Worm (Caenorhabditis elegans): Measurements from ENCODE around the gene idpp-1.
A peak's percentile ranks its signal among the peaks of the same experiment; 100 is the strongest.

Gene idpp-1

ce11 chrIII:761476-761875, 21.0 kb downstream of the idpp-1 start, which contains the start of gene nlp-52:
Gene nlp-52 (plus strand): TSS chrIII:761776.
- TF ChIP-seq ztf-4 (tag; optimal IDR thresholded peaks at IDR 0.05) (no peak), sup-37 (GFP tag; optimal IDR thresholded peaks at IDR 0.05) (no peak), mab-9 (GFP tag; IDR thresholded peaks at IDR 0.05) (no peak), fkh-10 (GFP tag; optimal IDR thresholded peaks at IDR 0.05) (no peak), lsy-2 (tag; optimal IDR thresholded peaks at IDR 0.05) (no peak), ztf-11 (tag; optimal IDR thresholded peaks at IDR 0.05) (no peak), lin-14 (GFP tag; optimal IDR thresholded peaks at IDR 0.05) (no peak), fkh-8 (tag; optimal IDR thresholded peaks at IDR 0.05) (no peak)

ce11 chrIII:762508-762907, 22.0 kb downstream of the idpp-1 start:
- TF ChIP-seq ama-1 (optimal IDR thresholded peaks at IDR 0.05) (no peak), ztf-11 (tag; optimal IDR thresholded peaks at IDR 0.05) (no peak), dsc-1 (tag; optimal IDR thresholded peaks at IDR 0.05) (peak; percentile 85)

- no peak for TF ChIP-seq tlp-1 (tag; optimal IDR thresholded peaks at IDR 0.05)
- TF ChIP-seq dsc-1 (tag; optimal IDR thresholded peaks at IDR 0.05): peak; percentile 13
- peak; percentile 62 for TF ChIP-seq nhr-71 (tag; optimal IDR thresholded peaks at IDR 0.05)
- peak; percentile 11 for TF ChIP-seq tbx-2 (tag; optimal IDR thresholded peaks at IDR 0.05)
- TF ChIP-seq F16B12.6 (tag; optimal IDR thresholded peaks at IDR 0.05): no peak
- TF ChIP-seq grh-1 (GFP tag; IDR thresholded peaks at IDR 0.05): no peak
- TF ChIP-seq lin-15B (tag; optimal IDR thresholded peaks at IDR 0.05): no peak
- TF ChIP-seq fkh-8 (tag; optimal IDR thresholded peaks at IDR 0.05): peak; percentile 89
- no peak for TF ChIP-seq lin-13 (GFP tag; optimal IDR thresholded peaks at IDR 0.05)
- TF ChIP-seq egl-13 (tag; optimal IDR thresholded peaks at IDR 0.05): peak; percentile 49
- TF ChIP-seq nhr-20 (tag; optimal IDR thresholded peaks at IDR 0.05): no peak
- peak in 2 of 3 experiments; percentile 10 to 60 for TF ChIP-seq ceh-82 (tag; optimal IDR thresholded peaks at IDR 0.05)
- TF ChIP-seq mep-1 (tag; optimal IDR thresholded peaks at IDR 0.05): peak; percentile 20
- peak; percentile 2 for TF ChIP-seq snu-23 (GFP tag; optimal IDR thresholded peaks at IDR 0.05)
- no peak for TF ChIP-seq C16A3.4 (tag; optimal IDR thresholded peaks at IDR 0.05)
- TF ChIP-seq lin-14 (GFP tag; optimal IDR thresholded peaks at IDR 0.05): peak; percentile 88
- no peak for TF ChIP-seq ceh-88 (GFP tag; IDR thresholded peaks at IDR 0.05)
- no peak for TF ChIP-seq unc-98 (GFP tag; IDR thresholded peaks at IDR 0.05)
- peak; percentile 38 for TF ChIP-seq swsn-7 (tag; optimal IDR thresholded peaks at IDR 0.05)
- no peak for TF ChIP-seq rnt-1 (tag; optimal IDR thresholded peaks at IDR 0.05)
- peak in 1 of 2 experiments; percentile 21 for TF ChIP-seq lsy-2 (tag; optimal IDR thresholded peaks at IDR 0.05)
- TF ChIP-seq C04F5.9 (tag; optimal IDR thresholded peaks at IDR 0.05): no peak
- TF ChIP-seq fkh-4 (tag; optimal IDR thresholded peaks at IDR 0.05; ENCODE audit: borderline replicate concordance): no peak
- peak; percentile 78 for TF ChIP-seq unc-86 (tag; optimal IDR thresholded peaks at IDR 0.05)
- no peak for TF ChIP-seq unc-62 (GFP tag; optimal IDR thresholded peaks at IDR 0.05)
- TF ChIP-seq nhr-47 (tag; optimal IDR thresholded peaks at IDR 0.05): peak; percentile 51
- no peak for TF ChIP-seq aha-1 (tag; optimal IDR thresholded peaks at IDR 0.05)
- no peak for TF ChIP-seq lin-39 (tag; optimal IDR thresholded peaks at IDR 0.05)
- TF ChIP-seq isw-1 (GFP tag; IDR thresholded peaks at IDR 0.05): peak; percentile 26; the same call in 1 of the 2 replicates
- no peak for TF ChIP-seq nhr-11 (tag; optimal IDR thresholded peaks at IDR 0.05)
- TF ChIP-seq lin-35 (GFP tag; optimal IDR thresholded peaks at IDR 0.05): peak in 1 of 2 experiments; percentile 15
- TF ChIP-seq elt-3 (tag; optimal IDR thresholded peaks at IDR 0.05): no peak
- peak; percentile 58 for TF ChIP-seq fkh-10 (GFP tag; optimal IDR thresholded peaks at IDR 0.05)
- TF ChIP-seq nhr-28 (tag; optimal IDR thresholded peaks at IDR 0.05): no peak
- no peak for TF ChIP-seq nhr-76 (tag; optimal IDR thresholded peaks at IDR 0.05)
- peak; percentile 16 for TF ChIP-seq snpc-4 (tag; optimal IDR thresholded peaks at IDR 0.05)
These were observed 23.9 kb downstream of the idpp-1 start for ce11 chrIII:764404-764803.

All from whole organism, L1 larva.